Fruit fly (Drosophila melanogaster) whole organism, adult: ENCODE data around the gene wor.

Experiments used
- CG12768 ChIP-seq: fragments of 200-800 bp; sonication (Bioruptor generic); optimal IDR thresholded peaks from 2 replicates; lab custom pipeline; 2017; ENCODE audit warnings: missing biosample characterization, missing genetic modification characterization, mild to moderate bottlenecking, moderate library complexity, missing genetic modification reagents
- Clk ChIP-seq: fragments of 200-800 bp; sonication (Bioruptor generic); optimal IDR thresholded peaks from 2 replicates; lab custom pipeline; 2017; ENCODE audit warnings: missing biosample characterization, missing genetic modification characterization
- Hr96 ChIP-seq: fragments of 200-800 bp; sonication (Bioruptor generic); optimal IDR thresholded peaks from 2 replicates; lab custom pipeline; 2016; ENCODE audit warnings: missing biosample characterization, missing genetic modification characterization
- tj ChIP-seq: fragments of 200-800 bp; sonication (Bioruptor generic); optimal IDR thresholded peaks from 3 replicates; lab custom pipeline; 2017; ENCODE audit warnings: missing biosample characterization, mild to moderate bottlenecking, missing genetic modification characterization, moderate library complexity

DNA sequence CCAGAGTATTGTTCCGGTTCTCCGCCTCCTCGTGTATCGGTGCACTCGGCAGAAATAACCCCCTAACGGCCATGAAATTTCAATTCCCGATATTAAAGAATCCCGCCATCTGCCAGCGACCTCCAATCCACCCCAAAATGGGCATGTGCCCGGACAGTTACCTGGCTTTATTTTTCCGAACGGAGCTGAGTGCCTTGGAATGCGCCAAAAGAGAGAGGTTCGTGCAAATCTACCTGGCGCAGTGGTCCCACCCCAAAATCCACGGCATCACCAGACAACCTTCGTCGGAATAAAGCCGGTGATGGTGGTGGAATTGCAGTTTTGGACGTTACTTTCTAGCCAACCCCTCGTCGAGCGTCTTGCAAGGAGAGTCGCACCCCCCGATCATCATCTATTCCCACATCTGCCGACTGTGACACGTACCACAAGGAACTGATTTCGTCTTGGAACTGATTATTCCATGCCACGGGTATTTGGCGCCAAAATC lies 1.4 kb upstream of the wor start:
- TF ChIP-seq Hr96 (GFP tag; lab: Kevin White, UChicago) (no peak), Clk (no peak), tj (no peak), CG12768 (GFP tag; lab: Kevin White, UChicago) (no peak)
